Fruit fly (Drosophila melanogaster) whole organism, prepupa: ENCODE measurements around the gene Adss.

Source experiments
- Blimp-1 ChIP-seq: fragments of 200-800 bp; sonication (Bioruptor generic); optimal IDR thresholded peaks from 3 replicates; lab custom pipeline; 2017; ENCODE audit warnings: missing biosample characterization, missing genetic modification characterization, mild to moderate bottlenecking, moderate library complexity, missing genetic modification reagents
- CG10631 ChIP-seq: fragments of 200-800 bp; sonication (Bioruptor generic); optimal IDR thresholded peaks from 2 replicates; lab custom pipeline; 2016; ENCODE audit warnings: missing biosample characterization, missing genetic modification characterization
- CG10669 ChIP-seq: fragments of 200-800 bp; sonication (Bioruptor generic); optimal IDR thresholded peaks from 3 replicates; lab custom pipeline; 2018; ENCODE audit warnings: missing biosample characterization, mild to moderate bottlenecking, missing genetic modification characterization, moderate library complexity
- CG11902 ChIP-seq: fragments of 200-800 bp; sonication (Bioruptor generic); optimal IDR thresholded peaks from 3 replicates; lab custom pipeline; 2016; ENCODE audit warnings: missing biosample characterization, missing genetic modification characterization
- CG15336 ChIP-seq: fragments of 200-800 bp; sonication (Bioruptor generic); IDR thresholded peaks from 2 replicates; pipeline ENCODE4 v1.3.6; 2022; ENCODE audit warnings: missing biosample characterization, missing genetic modification characterization
- CG1621 ChIP-seq: fragments of 200-800 bp; sonication (Bioruptor generic); optimal IDR thresholded peaks from 3 replicates; lab custom pipeline; 2018; ENCODE audit warnings: missing biosample characterization, mild to moderate bottlenecking, missing genetic modification characterization
- CG16779 ChIP-seq: fragments of 200-800 bp; sonication (Bioruptor generic); optimal IDR thresholded peaks from 3 replicates; lab custom pipeline; 2017; ENCODE audit warnings: missing biosample characterization, mild to moderate bottlenecking, missing genetic modification characterization
- CG3032 ChIP-seq: fragments of 200-800 bp; optimal IDR thresholded peaks from 2 replicates; lab custom pipeline; 2019; ENCODE audit warnings: missing biosample characterization, mild to moderate bottlenecking, missing genetic modification characterization, moderate library complexity
- CG31627 ChIP-seq: fragments of 200-800 bp; sonication (Bioruptor generic); optimal IDR thresholded peaks from 3 replicates; lab custom pipeline; 2016; ENCODE audit warnings: missing biosample characterization, missing genetic modification characterization
- CG32006 ChIP-seq: fragments of 200-800 bp; sonication (Bioruptor generic); optimal IDR thresholded peaks from 3 replicates; lab custom pipeline; 2017; ENCODE audit warnings: missing biosample characterization, mild to moderate bottlenecking, missing genetic modification characterization
- CG3919 ChIP-seq: fragments of 200-800 bp; sonication (Bioruptor generic); optimal IDR thresholded peaks from 3 replicates; lab custom pipeline; 2016; ENCODE audit warnings: missing biosample characterization, missing genetic modification characterization
- CG4318 ChIP-seq: fragments of 200-800 bp; sonication (Bioruptor generic); optimal IDR thresholded peaks from 3 replicates; lab custom pipeline; 2017; ENCODE audit warnings: missing biosample characterization, mild to moderate bottlenecking, missing genetic modification characterization
- CG6163 ChIP-seq: fragments of 200-800 bp; sonication (Bioruptor generic); IDR thresholded peaks from 3 replicates; pipeline ENCODE4 v1.3.6; 2022; ENCODE audit warnings: missing biosample characterization, missing genetic modification characterization
- CG6808 ChIP-seq: fragments of 200-800 bp; sonication (Bioruptor generic); optimal IDR thresholded peaks from 3 replicates; lab custom pipeline; 2017; ENCODE audit warnings: missing biosample characterization, missing genetic modification characterization, mild to moderate bottlenecking, moderate library complexity, missing genetic modification reagents
- CG7368 ChIP-seq: fragments of 200-800 bp; sonication (Bioruptor generic); optimal IDR thresholded peaks from 3 replicates; lab custom pipeline; 2016; ENCODE audit warnings: missing biosample characterization, missing genetic modification characterization
- CG8319 ChIP-seq: fragments of 200-800 bp; sonication (Bioruptor generic); optimal IDR thresholded peaks from 3 replicates; lab custom pipeline; 2016; ENCODE audit warnings: missing biosample characterization, missing genetic modification characterization
- CG8632 ChIP-seq: fragments of 200-800 bp; sonication (Bioruptor generic); optimal IDR thresholded peaks from 3 replicates; lab custom pipeline; 2016; ENCODE audit warnings: missing biosample characterization, missing genetic modification characterization
- CG9139 ChIP-seq: fragments of 200-800 bp; sonication (Bioruptor generic); optimal IDR thresholded peaks from 3 replicates; lab custom pipeline; 2017; ENCODE audit warnings: missing biosample characterization, mild to moderate bottlenecking, missing genetic modification characterization
- Eip75B ChIP-seq: fragments of 200-800 bp; sonication (Bioruptor generic); optimal IDR thresholded peaks from 3 replicates; lab custom pipeline; 2016; ENCODE audit warnings: missing biosample characterization, missing genetic modification characterization
- Ets21C ChIP-seq: fragments of 200-800 bp; sonication (Bioruptor generic); optimal IDR thresholded peaks from 3 replicates; lab custom pipeline; 2016; ENCODE audit warnings: missing biosample characterization, missing genetic modification characterization
- Ets96B ChIP-seq: fragments of 200-800 bp; optimal IDR thresholded peaks from 2 replicates; lab custom pipeline; 2019; ENCODE audit warnings: missing biosample characterization, mild to moderate bottlenecking, missing genetic modification characterization, moderate library complexity
- Gug ChIP-seq: fragments of 200-800 bp; sonication (Bioruptor generic); IDR thresholded peaks from 2 replicates; pipeline ENCODE4 v1.3.6; 2022; ENCODE audit warnings: missing biosample characterization, missing genetic modification characterization
- Hr38 ChIP-seq: sonication (Bioruptor generic); optimal IDR thresholded peaks from 2 replicates; lab custom pipeline; 2016; ENCODE audit warnings: missing biosample characterization, missing genetic modification characterization
- Hr39 ChIP-seq: fragments of 200-800 bp; sonication (Bioruptor generic); optimal IDR thresholded peaks from 2 replicates; lab custom pipeline; 2016; ENCODE audit warnings: missing biosample characterization, missing genetic modification characterization
- Hr4 ChIP-seq: fragments of 200-800 bp; sonication (Bioruptor generic); optimal IDR thresholded peaks from 3 replicates; lab custom pipeline; 2016; ENCODE audit warnings: missing biosample characterization, missing genetic modification characterization
- Lpt ChIP-seq: fragments of 200-800 bp; sonication (Bioruptor generic); optimal IDR thresholded peaks from 3 replicates; lab custom pipeline; 2016; ENCODE audit warnings: missing biosample characterization, missing genetic modification characterization
- Met ChIP-seq: fragments of 200-800 bp; sonication (Bioruptor generic); optimal IDR thresholded peaks from 3 replicates; lab custom pipeline; 2016; ENCODE audit warnings: missing biosample characterization, missing genetic modification characterization
- OdsH ChIP-seq: fragments of 200-800 bp; sonication (Bioruptor generic); optimal IDR thresholded peaks from 3 replicates; lab custom pipeline; 2016; ENCODE audit warnings: missing biosample characterization, missing genetic modification characterization
- Sox102F ChIP-seq: fragments of 200-800 bp; sonication (Bioruptor generic); optimal IDR thresholded peaks from 2 replicates; lab custom pipeline; 2016; ENCODE audit warnings: missing biosample characterization, mild to moderate bottlenecking, missing genetic modification characterization
- Sox14 ChIP-seq: fragments of 200-800 bp; sonication (Bioruptor generic); optimal IDR thresholded peaks from 3 replicates; lab custom pipeline; 2016; ENCODE audit warnings: missing biosample characterization, missing genetic modification characterization
- Sox15 ChIP-seq: fragments of 200-800 bp; sonication (Bioruptor generic); optimal IDR thresholded peaks from 3 replicates; lab custom pipeline; 2016; ENCODE audit warnings: missing biosample characterization, missing genetic modification characterization
- achi ChIP-seq: fragments of 200-800 bp; sonication (Bioruptor generic); optimal IDR thresholded peaks from 3 replicates; lab custom pipeline; 2016; ENCODE audit warnings: missing biosample characterization, missing genetic modification characterization
- acj6 ChIP-seq: fragments of 200-800 bp; sonication (Bioruptor generic); optimal IDR thresholded peaks from 3 replicates; lab custom pipeline; 2016; ENCODE audit warnings: missing biosample characterization, missing genetic modification characterization
- cyc ChIP-seq: fragments of 200-800 bp; sonication (Bioruptor generic); optimal IDR thresholded peaks from 3 replicates; lab custom pipeline; 2016; ENCODE audit warnings: missing biosample characterization, missing genetic modification characterization
- dsx ChIP-seq: fragments of 200-800 bp; optimal IDR thresholded peaks from 3 replicates; lab custom pipeline; 2019; ENCODE audit warnings: missing biosample characterization, mild to moderate bottlenecking, missing genetic modification characterization, moderate library complexity; ENCODE audit not compliant: poor library complexity, severe bottlenecking
- fd59A ChIP-seq: fragments of 200-800 bp; sonication (Bioruptor generic); optimal IDR thresholded peaks from 2 replicates; lab custom pipeline; 2017; ENCODE audit warnings: missing biosample characterization, mild to moderate bottlenecking, missing genetic modification characterization, missing genetic modification reagents
- fd85E ChIP-seq: fragments of 200-800 bp; sonication (Bioruptor generic); optimal IDR thresholded peaks from 3 replicates; lab custom pipeline; 2016; ENCODE audit warnings: missing biosample characterization, missing genetic modification characterization
- lz ChIP-seq: fragments of 200-800 bp; sonication (Bioruptor generic); optimal IDR thresholded peaks from 3 replicates; lab custom pipeline; 2016; ENCODE audit warnings: missing biosample characterization, missing genetic modification characterization
- pdm3 ChIP-seq: fragments of 200-800 bp; sonication (Bioruptor generic); optimal IDR thresholded peaks from 3 replicates; lab custom pipeline; 2016; ENCODE audit warnings: missing biosample characterization, missing genetic modification characterization
- salr ChIP-seq, 2 experiments: fragments of 200-800 bp; sonication (Bioruptor generic); optimal IDR thresholded peaks; 3 replicates each; lab custom pipeline; 2016 to 2018; ENCODE audit warnings: missing biosample characterization in 2 of 2, missing genetic modification characterization in 2 of 2, mild to moderate bottlenecking in 1 of 2
- ss ChIP-seq, 2 experiments: fragments of 200-800 bp; sonication (Bioruptor generic); optimal IDR thresholded peaks; 2 replicates in 1 of 2; 3 replicates in 1 of 2; lab custom pipeline; 2017 to 2018; ENCODE audit warnings: mild to moderate bottlenecking in 2 of 2, missing biosample characterization in 2 of 2, missing genetic modification characterization in 2 of 2, moderate library complexity in 1 of 2
- topi ChIP-seq: fragments of 200-800 bp; sonication (Bioruptor generic); optimal IDR thresholded peaks from 3 replicates; lab custom pipeline; 2016; ENCODE audit warnings: missing biosample characterization, missing genetic modification characterization
- vri ChIP-seq: fragments of 200-800 bp; sonication (Bioruptor generic); optimal IDR thresholded peaks from 3 replicates; lab custom pipeline; 2016; ENCODE audit warnings: missing biosample characterization, mild to moderate bottlenecking, missing genetic modification characterization

Adss gene

DNA sequence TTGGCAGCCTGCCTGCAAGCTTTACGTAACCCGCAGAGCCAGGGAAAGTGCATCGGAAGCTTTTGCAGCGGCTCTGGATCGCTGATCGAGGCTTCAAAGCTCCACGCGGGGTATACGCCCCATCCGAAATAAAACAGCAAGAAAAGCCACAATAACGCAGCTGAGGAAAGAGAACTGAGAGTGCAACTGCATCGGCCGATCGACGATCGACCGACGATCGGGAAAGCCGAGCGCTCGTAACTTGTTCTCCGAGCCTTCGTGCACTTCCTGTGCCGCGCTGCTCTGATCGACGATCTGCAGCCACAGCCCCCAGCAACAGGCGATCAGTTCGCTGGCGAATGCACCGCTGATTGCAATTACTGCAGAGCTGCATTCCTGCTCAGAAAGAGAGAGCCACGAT is 50.4 kb downstream of the Adss start (continued):
- TF ChIP-seq Hr4, result no peak
- peak; percentile 16 for TF ChIP-seq OdsH (GFP tag; lab: Kevin White, UChicago)
- TF ChIP-seq CG6163 (GFP tag; lab: Robert Waterston, UW), result no peak; the same call in none of the 3 replicates
- no peak for TF ChIP-seq CG8319 (GFP tag; lab: Kevin White, UChicago)
- TF ChIP-seq Lpt, result peak; percentile 66
- peak; percentile 44 for TF ChIP-seq CG10669 (GFP tag; lab: Kevin White, UChicago)
- peak; percentile 18 for TF ChIP-seq CG8632 (GFP tag; lab: Kevin White, UChicago)
- TF ChIP-seq Hr39 (GFP tag; lab: Kevin White, UChicago), result no peak
- TF ChIP-seq CG15336 (GFP tag; lab: Robert Waterston, UW), result peak; percentile 80
- no peak for TF ChIP-seq cyc (GFP tag; lab: Kevin White, UChicago)
- TF ChIP-seq CG31627 (GFP tag; lab: Kevin White, UChicago), result no peak
- peak; percentile 46 for TF ChIP-seq achi (GFP tag; lab: Kevin White, UChicago)
- TF ChIP-seq topi (GFP tag; lab: Kevin White, UChicago), result peak; percentile 34
- peak; percentile 12 for TF ChIP-seq fd59A (GFP tag; lab: Kevin White, UChicago)
- TF ChIP-seq CG11902 (GFP tag; lab: Kevin White, UChicago), result no peak
- peak; percentile 43 for TF ChIP-seq CG3032 (tag; lab: Kevin White, UChicago)
- peak; percentile 82 for TF ChIP-seq Blimp-1 (GFP tag; lab: Kevin White, UChicago)
- TF ChIP-seq Ets96B (tag; lab: Kevin White, UChicago), result peak; percentile 47
- peak; percentile 72 for TF ChIP-seq Sox102F (GFP tag; lab: Kevin White, UChicago)
- no peak for TF ChIP-seq pdm3 (GFP tag; lab: Kevin White, UChicago)
- peak; percentile 81 for TF ChIP-seq fd85E (GFP tag; lab: Kevin White, UChicago)
- TF ChIP-seq, all 60 proteins: peak for 42

DNA sequence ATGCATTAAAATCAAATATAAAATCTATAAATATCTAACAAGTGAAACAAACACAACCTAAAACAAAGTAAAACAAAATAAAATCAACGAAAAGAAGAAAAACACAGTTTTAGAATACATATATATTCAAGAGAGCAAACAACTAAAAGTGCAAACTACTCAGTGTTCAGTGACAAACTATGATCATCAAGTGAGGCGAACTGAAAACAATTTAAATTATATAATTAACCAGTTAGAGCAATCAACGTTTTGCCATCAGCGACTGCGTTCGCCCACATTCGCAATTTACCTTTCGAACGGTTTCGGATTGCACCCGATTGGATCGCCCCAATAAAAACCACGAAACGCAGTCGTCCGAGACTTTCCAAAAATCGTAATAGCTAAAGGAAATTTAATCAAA is 50.8 kb downstream of the Adss start:
- TF ChIP-seq ss (GFP tag; optimal IDR thresholded peaks at IDR 0.05; lab: Kevin White, UChicago) (no peak), CG32006 (GFP tag; lab: Kevin White, UChicago) (no peak), acj6 (no peak), CG16779 (tag; lab: Kevin White, UChicago) (no peak), OdsH (GFP tag; lab: Kevin White, UChicago) (no peak), CG6808 (no peak), vri (GFP tag; lab: Kevin White, UChicago) (no peak), CG10669 (GFP tag; lab: Kevin White, UChicago) (no peak), CG9139 (GFP tag; lab: Kevin White, UChicago) (no peak)
- TF ChIP-seq, all 60 proteins: peak for 0

DNA sequence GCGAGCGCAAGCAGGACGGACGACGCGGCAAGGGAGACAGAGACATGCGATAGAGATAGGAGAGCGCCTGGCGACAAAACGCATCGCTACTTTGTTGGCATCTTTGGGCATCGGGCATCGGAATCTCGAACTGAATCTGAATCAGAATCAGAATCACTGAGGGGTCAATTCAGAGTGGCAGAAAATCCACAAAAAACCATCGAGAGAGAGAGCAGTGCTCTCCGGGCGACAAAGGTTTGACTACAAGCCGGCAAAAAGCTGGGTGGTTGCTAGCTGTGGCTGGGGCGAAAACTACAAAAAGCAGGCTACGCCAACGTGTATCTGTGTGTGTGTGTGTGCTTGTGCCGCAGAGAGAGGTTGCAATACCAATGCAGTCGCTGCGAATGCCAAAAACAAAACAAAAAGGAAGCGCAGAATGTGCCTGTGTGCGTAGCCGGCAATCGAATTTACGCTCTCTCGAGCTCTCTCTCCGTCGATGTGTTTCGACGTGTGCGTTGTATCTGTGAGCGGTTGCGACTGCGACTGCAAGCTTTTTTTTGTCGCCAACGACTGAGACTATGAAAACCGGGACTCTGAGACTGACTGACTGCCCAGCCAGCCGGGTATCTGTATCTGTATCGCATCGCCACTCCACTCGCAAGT is 52.0 kb downstream of the Adss start:
- TF ChIP-seq lz, result peak; percentile 37
- TF ChIP-seq CG1621 (tag; lab: Kevin White, UChicago), result peak; percentile 94
- TF ChIP-seq CG10631 (GFP tag; lab: Kevin White, UChicago), result no peak
- TF ChIP-seq CG32006 (GFP tag; lab: Kevin White, UChicago), result peak; percentile 79
- TF ChIP-seq Gug (GFP tag; lab: Robert Waterston, UW), result peak; percentile 93
- TF ChIP-seq Eip75B (GFP tag; lab: Kevin White, UChicago), result peak; percentile 84
- TF ChIP-seq Hr38, result no peak
- TF ChIP-seq dsx, result peak; percentile 94
- peak; percentile 95 for TF ChIP-seq CG6808
- TF ChIP-seq ss (GFP tag; optimal IDR thresholded peaks at IDR 0.05; lab: Kevin White, UChicago), result peak; percentile 99
- no peak for TF ChIP-seq Hr39 (GFP tag; lab: Kevin White, UChicago)
- TF ChIP-seq CG7368 (GFP tag; lab: Kevin White, UChicago), result peak; percentile 88
- peak; percentile 87 for TF ChIP-seq CG3919
- peak; percentile 83 for TF ChIP-seq fd59A (GFP tag; lab: Kevin White, UChicago)
- TF ChIP-seq Blimp-1 (GFP tag; lab: Kevin White, UChicago), result peak; percentile 73
- peak; percentile 79 for TF ChIP-seq Sox102F (GFP tag; lab: Kevin White, UChicago)
- peak; percentile 98 for TF ChIP-seq CG15336 (GFP tag; lab: Robert Waterston, UW)
- peak; percentile 17 for TF ChIP-seq cyc (GFP tag; lab: Kevin White, UChicago)
- TF ChIP-seq Hr4, result peak; percentile 52
- peak; percentile 70 for TF ChIP-seq pdm3 (GFP tag; lab: Kevin White, UChicago)
- TF ChIP-seq Ets21C, result peak; percentile 31
- peak; percentile 99 for TF ChIP-seq CG6163 (GFP tag; lab: Robert Waterston, UW)
- peak; percentile 71 for TF ChIP-seq Met (GFP tag; lab: Kevin White, UChicago)
- no peak for TF ChIP-seq CG31627 (GFP tag; lab: Kevin White, UChicago)
- TF ChIP-seq salr (GFP tag; optimal IDR thresholded peaks at IDR 0.05; lab: Kevin White, UChicago), result peak; percentile 58 to 74
- peak; percentile 98 for TF ChIP-seq CG9139 (GFP tag; lab: Kevin White, UChicago)
- peak; percentile 71 for TF ChIP-seq Sox14 (GFP tag; lab: Kevin White, UChicago)
- peak; percentile 88 for TF ChIP-seq CG10669 (GFP tag; lab: Kevin White, UChicago)
- TF ChIP-seq Sox15, result no peak
- TF ChIP-seq CG4318 (GFP tag; lab: Kevin White, UChicago), result peak; percentile 7
- peak; percentile 95 for TF ChIP-seq Ets96B (tag; lab: Kevin White, UChicago)
